Worm (Caenorhabditis elegans): ENCODE results near the gene F40A3.7.

DNA sequence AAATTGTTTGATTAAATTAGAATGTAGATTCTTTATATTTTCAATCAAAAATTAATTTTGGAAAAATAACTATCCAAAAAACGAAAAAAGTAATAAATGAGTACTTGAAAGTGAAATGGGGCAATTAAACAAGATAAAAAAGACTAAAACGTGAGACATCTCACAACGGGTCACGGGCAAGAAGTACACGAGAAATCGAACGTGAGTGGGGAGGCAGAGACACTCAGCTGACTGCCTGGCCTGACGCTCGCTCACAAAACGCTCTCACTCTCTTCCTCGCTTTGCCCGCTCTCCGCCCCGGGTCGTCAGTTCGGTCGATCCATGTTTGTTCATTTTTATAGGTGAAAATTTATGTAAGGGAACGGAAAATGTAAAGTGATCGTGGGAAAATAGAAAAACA is 51.4 kb downstream of the F40A3.7 start:
- TF ChIP-seq ets-4 (tag; optimal IDR thresholded peaks at IDR 0.05) = no peak
- no peak for TF ChIP-seq lim-6 (tag; optimal IDR thresholded peaks at IDR 0.05)
- no peak for TF ChIP-seq madf-2 (tag; optimal IDR thresholded peaks at IDR 0.05)
- no peak for TF ChIP-seq dmd-4 (tag; optimal IDR thresholded peaks at IDR 0.05; ENCODE audit: borderline replicate concordance)
- TF ChIP-seq sdc-2 (tag; optimal IDR thresholded peaks at IDR 0.05) = no peak
- no peak for TF ChIP-seq C08G9.2 (tag; optimal IDR thresholded peaks at IDR 0.05)
- no peak for TF ChIP-seq gmeb-2 (tag; optimal IDR thresholded peaks at IDR 0.05)
- no peak for TF ChIP-seq pag-3 (tag; optimal IDR thresholded peaks at IDR 0.05; ENCODE audit: borderline replicate concordance)
- TF ChIP-seq F13H6.1 (tag; optimal IDR thresholded peaks at IDR 0.05) = no peak

All from whole organism, late embryonic.